Worm (Caenorhabditis elegans) whole organism, early embryonic: ENCODE data around the gene aexr-3.

ENCODE experiments used
- B0310.2 ChIP-seq: sonication (generic microtip); optimal IDR thresholded peaks from 2 replicates; lab custom pipeline; 2016; ENCODE audit warnings: mild to moderate bottlenecking, missing genetic modification characterization, missing compliant biosample characterization
- aly-1 ChIP-seq: sonication (generic microtip); optimal IDR thresholded peaks from 2 replicates; lab custom pipeline; 2016; ENCODE audit warnings: missing genetic modification characterization, missing compliant biosample characterization
- ama-1 ChIP-seq: fragments of 150-350 bp; optimal IDR thresholded peaks from 2 replicates; lab custom pipeline; 2014
- ceh-13 ChIP-seq: fragments of 200-800 bp; sonication (Bioruptor generic); optimal IDR thresholded peaks from 2 replicates; lab custom pipeline; 2018; ENCODE audit warnings: mild to moderate bottlenecking, missing genetic modification characterization, missing compliant biosample characterization
- flt-1 ChIP-seq: fragments of 200-800 bp; sonication (Bioruptor generic); IDR thresholded peaks from 2 replicates; pipeline ENCODE4 v1.3.6; 2022; ENCODE audit warnings: missing genetic modification characterization, missing compliant biosample characterization
- hmbx-1 ChIP-seq: sonication (generic microtip); optimal IDR thresholded peaks from 2 replicates; lab custom pipeline; 2016; ENCODE audit warnings: mild to moderate bottlenecking, missing genetic modification characterization, missing compliant biosample characterization
- hmg-4 ChIP-seq: fragments of 200-800 bp; sonication (Bioruptor generic); optimal IDR thresholded peaks from 2 replicates; lab custom pipeline; 2018; ENCODE audit warnings: mild to moderate bottlenecking, missing genetic modification characterization, missing compliant biosample characterization
- pes-1 ChIP-seq: fragments of 200-800 bp; sonication (Bioruptor generic); IDR thresholded peaks from 2 replicates; pipeline ENCODE4 v1.3.6; 2022; ENCODE audit warnings: missing genetic modification reagents, missing genetic modification characterization, missing compliant biosample characterization
- tbx-37 ChIP-seq: fragments of 200-800 bp; sonication (Bioruptor generic); conservative IDR thresholded peaks from 2 replicates; pipeline ENCODE4 v1.3.6; 2022; ENCODE audit warnings: missing genetic modification reagents, missing genetic modification characterization, missing compliant biosample characterization

ce11 chrX:8926865-8927264 is 34.1 kb downstream of the aexr-3 start:
- TF ChIP-seq B0310.2 (tag; lab: Kevin White, UChicago) (no peak), aly-1 (tag; lab: Kevin White, UChicago) (no peak), pes-1 (GFP tag; lab: Robert Waterston, UW) (no peak), tbx-37 (GFP tag; lab: Robert Waterston, UW) (no peak), flt-1 (no peak), ceh-13 (GFP tag; lab: Kevin White, UChicago) (no peak), hmbx-1 (tag; lab: Kevin White, UChicago) (no peak), ama-1 (lab: Kevin White, UChicago) (no peak), hmg-4 (no peak)
